Fruit fly (Drosophila melanogaster): ENCODE measurements around the gene CG7906.

dm6 chr3L:14282139-14282538 is 45.7 kb downstream of the CG7906 start:
- TF ChIP-seq CG9948 (tag; optimal IDR thresholded peaks at IDR 0.05) (no peak), CG14655 (GFP tag; optimal IDR thresholded peaks at IDR 0.05) (no peak), CG17806 (tag; optimal IDR thresholded peaks at IDR 0.05) (no peak), D1 (tag; optimal IDR thresholded peaks at IDR 0.05) (no peak), gl (tag; optimal IDR thresholded peaks at IDR 0.05) (no peak), CG15710 (tag; optimal IDR thresholded peaks at IDR 0.05) (no peak), CG10348 (GFP tag; IDR thresholded peaks at IDR 0.05) (no peak), Pif1A (GFP tag; optimal IDR thresholded peaks at IDR 0.05) (no peak), CG34367 (tag; optimal IDR thresholded peaks at IDR 0.05) (no peak), rn (GFP tag; IDR thresholded peaks at IDR 0.05) (no peak), Ets98B (GFP tag; IDR thresholded peaks at IDR 0.05) (no peak), EcR (GFP tag; optimal IDR thresholded peaks at IDR 0.05) (no peak), Snoo (tag; optimal IDR thresholded peaks at IDR 0.05) (no peak)
